Worm (Caenorhabditis elegans) whole organism, L2 larva: ENCODE data around the gene mbk-2.
A peak's percentile ranks its signal among the peaks of the same experiment; 100 is the strongest.

ENCODE experiments used
- elt-3 ChIP-seq: sonication (generic microtip); optimal IDR thresholded peaks from 2 replicates; lab custom pipeline; 2017; ENCODE audit warnings: missing biosample characterization, missing genetic modification characterization
- sma-9 ChIP-seq, 2 experiments: fragments of 150-350 bp in 1 of 2; sonication (generic microtip) in 1 of 2; optimal IDR thresholded peaks; 2 replicates each; lab custom pipeline; 2014 to 2016; ENCODE audit warnings: missing genetic modification characterization in 2 of 2, mild to moderate bottlenecking in 1 of 2, missing biosample characterization in 1 of 2, missing compliant biosample characterization in 1 of 2, missing genetic modification reagents in 1 of 2, moderate library complexity in 1 of 2
- ztf-4 ChIP-seq: fragments of 150-350 bp; optimal IDR thresholded peaks from 2 replicates; lab custom pipeline; 2014; ENCODE audit warnings: missing biosample characterization, missing genetic modification characterization

DNA sequence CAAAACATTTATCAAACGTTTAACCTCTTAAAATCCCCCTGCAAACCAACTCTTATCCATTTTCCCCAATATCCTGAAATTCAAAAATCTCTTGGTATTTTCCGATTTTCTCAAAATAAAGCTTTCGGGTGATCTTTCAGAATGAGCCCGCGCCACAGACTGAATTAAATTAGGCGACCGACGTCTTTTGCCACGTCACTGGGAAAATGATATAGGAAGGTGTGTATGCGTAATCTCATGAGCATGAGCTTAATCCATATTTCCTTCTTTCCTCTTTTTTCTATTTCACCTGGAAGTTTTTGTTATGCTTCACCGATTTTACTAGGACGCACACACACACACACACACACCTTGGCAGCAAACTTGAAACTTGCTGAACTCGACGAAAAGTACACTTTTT, 12.0 kb downstream of the mbk-2 start:
- no peak for TF ChIP-seq ztf-4
- no peak for TF ChIP-seq elt-3 (tag; lab: Kevin White, UChicago)
- peak; percentile 24 for TF ChIP-seq sma-9 (GFP tag; optimal IDR thresholded peaks at IDR 0.05; lab: Kevin White, UChicago)
- TF ChIP-seq sma-9 (tag; optimal IDR thresholded peaks at IDR 0.05; lab: Kevin White, UChicago), result no peak
